Worm (Caenorhabditis elegans) whole organism, L1 larva: ENCODE data around the gene cam-1.

Experiments used
- F16B12.6 ChIP-seq: fragments of 150-350 bp; optimal IDR thresholded peaks from 2 replicates; lab custom pipeline; 2014; ENCODE audit warnings: missing biosample characterization, missing genetic modification characterization
- Y116A8C.19 ChIP-seq: sonication (generic microtip); optimal IDR thresholded peaks from 2 replicates; lab custom pipeline; 2016; ENCODE audit warnings: missing compliant biosample characterization, missing genetic modification characterization, borderline replicate concordance
- alr-1 ChIP-seq: fragments of 200-800 bp; sonication (Bioruptor generic); optimal IDR thresholded peaks from 2 replicates; lab custom pipeline; 2018; ENCODE audit warnings: borderline replicate concordance, mild to moderate bottlenecking, missing genetic modification characterization, missing compliant biosample characterization
- ama-1 ChIP-seq: fragments of 150-350 bp; optimal IDR thresholded peaks from 2 replicates; lab custom pipeline; 2014
- blmp-1 ChIP-seq: fragments of 150-350 bp; optimal IDR thresholded peaks from 2 replicates; lab custom pipeline; 2014; ENCODE audit warnings: missing biosample characterization, missing genetic modification characterization
- dpl-1 ChIP-seq, 3 experiments: fragments of 150-350 bp in 2 of 3; sonication (generic microtip) in 1 of 3; optimal IDR thresholded peaks; 2 replicates each; lab custom pipeline; 2014 to 2017; ENCODE audit warnings: missing biosample characterization in 3 of 3, missing genetic modification characterization in 3 of 3, missing genetic modification reagents in 3 of 3
- egl-27 ChIP-seq, 2 experiments: fragments of 150-350 bp in 1 of 2; sonication (generic microtip); optimal IDR thresholded peaks; 3 replicates each; lab custom pipeline; 2017 to 2018; ENCODE audit warnings: missing biosample characterization in 2 of 2, missing genetic modification characterization in 2 of 2, missing genetic modification reagents in 2 of 2
- elt-2 ChIP-seq: sonication (generic microtip); optimal IDR thresholded peaks from 2 replicates; lab custom pipeline; 2016; ENCODE audit warnings: missing genetic modification characterization, mild to moderate bottlenecking, inconsistent platforms, missing compliant biosample characterization, missing genetic modification reagents
- elt-3 ChIP-seq, 6 experiments: fragments of 150-350 bp in 1 of 6; sonication (generic microtip); optimal IDR thresholded peaks; 2 replicates each; lab custom pipeline; 2017 to 2018; ENCODE audit warnings: missing biosample characterization in 6 of 6, missing genetic modification characterization in 6 of 6, inconsistent platforms in 1 of 6
- fkh-4 ChIP-seq: sonication (generic microtip); optimal IDR thresholded peaks from 2 replicates; lab custom pipeline; 2016; ENCODE audit warnings: missing compliant biosample characterization, missing genetic modification characterization, borderline replicate concordance
- fkh-8 ChIP-seq: sonication (generic microtip); optimal IDR thresholded peaks from 2 replicates; lab custom pipeline; 2016; ENCODE audit warnings: mild to moderate bottlenecking, missing genetic modification characterization, missing compliant biosample characterization
- grh-1 ChIP-seq: fragments of 200-800 bp; sonication (Bioruptor generic); IDR thresholded peaks from 2 replicates; pipeline ENCODE4 v1.3.6; 2022; ENCODE audit warnings: missing genetic modification reagents, missing genetic modification characterization, missing compliant biosample characterization
- hpl-2 ChIP-seq: fragments of 150-350 bp; optimal IDR thresholded peaks from 2 replicates; lab custom pipeline; 2014; ENCODE audit warnings: missing biosample characterization, missing genetic modification reagents, missing genetic modification characterization
- lin-14 ChIP-seq: fragments of 200-800 bp; sonication (Bioruptor generic); optimal IDR thresholded peaks from 2 replicates; lab custom pipeline; 2018; ENCODE audit warnings: mild to moderate bottlenecking, missing genetic modification characterization, moderate library complexity, missing compliant biosample characterization
- lin-35 ChIP-seq, 2 experiments: fragments of 150-350 bp; optimal IDR thresholded peaks; 2 replicates each; lab custom pipeline; 2014; ENCODE audit warnings: missing biosample characterization in 2 of 2, missing genetic modification characterization in 2 of 2, missing genetic modification reagents in 2 of 2
- lsy-2 ChIP-seq, 2 experiments: fragments of 150-350 bp; optimal IDR thresholded peaks; 2 replicates each; lab custom pipeline; 2014; ENCODE audit warnings: missing biosample characterization in 2 of 2, missing genetic modification characterization in 2 of 2
- mab-9 ChIP-seq: fragments of 200-800 bp; sonication (Bioruptor generic); IDR thresholded peaks from 2 replicates; pipeline ENCODE4 v1.3.6; 2022; ENCODE audit warnings: missing genetic modification reagents, missing genetic modification characterization, missing compliant biosample characterization
- mdl-1 ChIP-seq, 2 experiments: fragments of 150-350 bp; optimal IDR thresholded peaks; 2 replicates each; lab custom pipeline; 2014 to 2017; ENCODE audit warnings: missing biosample characterization in 2 of 2, missing genetic modification characterization in 2 of 2, inconsistent platforms in 1 of 2
- mep-1 ChIP-seq: fragments of 150-350 bp; optimal IDR thresholded peaks from 2 replicates; lab custom pipeline; 2014; ENCODE audit warnings: missing biosample characterization, missing genetic modification characterization
- nhr-12 ChIP-seq: sonication (generic microtip); optimal IDR thresholded peaks from 2 replicates; lab custom pipeline; 2017; ENCODE audit warnings: missing biosample characterization, missing genetic modification characterization
- nhr-19 ChIP-seq: fragments of 200-800 bp; sonication (Bioruptor generic); conservative IDR thresholded peaks from 2 replicates; pipeline ENCODE4 v1.3.6; 2022; ENCODE audit warnings: missing genetic modification characterization, missing compliant biosample characterization
- nhr-20 ChIP-seq: sonication (generic microtip); optimal IDR thresholded peaks from 2 replicates; lab custom pipeline; 2016; ENCODE audit warnings: mild to moderate bottlenecking, missing genetic modification characterization, missing compliant biosample characterization
- nhr-28 ChIP-seq: fragments of 150-350 bp; optimal IDR thresholded peaks from 2 replicates; lab custom pipeline; 2014; ENCODE audit warnings: missing biosample characterization, missing genetic modification characterization
- nhr-47 ChIP-seq: sonication (generic microtip); optimal IDR thresholded peaks from 2 replicates; lab custom pipeline; 2016; ENCODE audit warnings: mild to moderate bottlenecking, missing genetic modification characterization, moderate library complexity, missing compliant biosample characterization
- nhr-71 ChIP-seq: sonication (generic microtip); optimal IDR thresholded peaks from 2 replicates; lab custom pipeline; 2016; ENCODE audit warnings: mild to moderate bottlenecking, missing genetic modification characterization, moderate library complexity, missing compliant biosample characterization
- nhr-85 ChIP-seq: sonication (generic microtip); peaks from one replicate; lab custom pipeline; 2016; ENCODE audit warnings: missing genetic modification characterization, inconsistent platforms, missing compliant biosample characterization
- nhr-90 ChIP-seq: sonication (generic microtip); optimal IDR thresholded peaks from 2 replicates; lab custom pipeline; 2016; ENCODE audit warnings: mild to moderate bottlenecking, missing genetic modification characterization, missing compliant biosample characterization; ENCODE audit not compliant: poor library complexity
- snu-23 ChIP-seq: sonication (generic microtip); optimal IDR thresholded peaks from 2 replicates; lab custom pipeline; 2016; ENCODE audit warnings: missing genetic modification characterization, missing compliant biosample characterization
- sox-4 ChIP-seq: sonication (generic microtip); optimal IDR thresholded peaks from 2 replicates; lab custom pipeline; 2016; ENCODE audit warnings: missing genetic modification characterization, missing compliant biosample characterization
- tbx-2 ChIP-seq: sonication (generic microtip); optimal IDR thresholded peaks from 2 replicates; lab custom pipeline; 2016; ENCODE audit warnings: missing genetic modification characterization, missing compliant biosample characterization
- unc-130 ChIP-seq: fragments of 150-350 bp; optimal IDR thresholded peaks from 2 replicates; lab custom pipeline; 2017; ENCODE audit warnings: missing biosample characterization, missing genetic modification characterization, inconsistent platforms
- unc-62 ChIP-seq: fragments of 150-350 bp; optimal IDR thresholded peaks from 2 replicates; lab custom pipeline; 2014; ENCODE audit warnings: missing biosample characterization, missing genetic modification reagents, missing genetic modification characterization
- unc-86 ChIP-seq: sonication (generic microtip); optimal IDR thresholded peaks from 2 replicates; lab custom pipeline; 2016; ENCODE audit warnings: missing genetic modification characterization, missing compliant biosample characterization
- vab-15 ChIP-seq: sonication (generic microtip); optimal IDR thresholded peaks from 2 replicates; lab custom pipeline; 2017; ENCODE audit warnings: missing genotype, mild to moderate bottlenecking, missing genetic modification characterization, missing compliant biosample characterization
- ztf-11 ChIP-seq, 2 experiments: sonication (generic microtip); optimal IDR thresholded peaks; 2 replicates each; lab custom pipeline; 2016 to 2017; ENCODE audit warnings: missing genetic modification characterization in 2 of 2, missing biosample characterization in 1 of 2, missing compliant biosample characterization in 1 of 2

cam-1 gene

DNA sequence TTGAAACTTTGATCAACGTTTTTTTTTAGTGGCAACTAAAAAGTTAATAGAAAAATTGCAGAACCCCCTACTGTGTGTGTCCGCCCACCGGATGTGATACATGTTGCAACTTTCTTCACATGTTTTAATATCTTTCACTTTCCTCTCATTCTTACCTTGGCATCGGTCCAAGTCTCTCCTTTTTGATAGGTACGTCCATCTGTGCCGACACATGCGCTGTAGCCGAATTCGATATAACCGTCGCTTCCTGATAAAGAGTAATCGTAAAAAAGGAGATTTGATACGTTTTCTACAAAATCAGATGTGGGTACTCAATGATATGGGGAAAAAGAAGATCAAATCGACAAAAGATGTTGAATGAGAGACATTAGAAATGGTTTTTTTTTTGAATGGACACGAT, 35.0 kb upstream of the cam-1 start (continued):
- TF ChIP-seq nhr-28: no peak
- TF ChIP-seq ztf-11 (tag; optimal IDR thresholded peaks at IDR 0.05; lab: Kevin White, UChicago): no peak
- TF ChIP-seq nhr-47 (tag; lab: Kevin White, UChicago): no peak
- TF ChIP-seq nhr-12 (tag; lab: Kevin White, UChicago): no peak
- TF ChIP-seq nhr-71: peak; percentile 34
- no peak for TF ChIP-seq unc-62 (GFP tag; lab: Kevin White, UChicago)
- no peak for TF ChIP-seq mab-9 (GFP tag; lab: Robert Waterston, UW)
- TF ChIP-seq lin-14 (GFP tag; lab: Kevin White, UChicago): peak; percentile 70
- no peak for TF ChIP-seq F16B12.6 (tag; lab: Kevin White, UChicago)
- no peak for TF ChIP-seq hpl-2 (GFP tag; lab: Kevin White, UChicago)
- TF ChIP-seq fkh-8 (tag; lab: Kevin White, UChicago): no peak
- no peak for TF ChIP-seq egl-27 (tag; optimal IDR thresholded peaks at IDR 0.05; lab: Kevin White, UChicago)
- TF ChIP-seq grh-1 (GFP tag; lab: Robert Waterston, UW): 0 out of 2 replicates have a peak, but pooled peaks have one; percentile 20
- no peak for TF ChIP-seq alr-1
- TF ChIP-seq nhr-19 (GFP tag; lab: Robert Waterston, UW): 0 out of 2 replicates have a peak, but pooled peaks have one; percentile 4

DNA sequence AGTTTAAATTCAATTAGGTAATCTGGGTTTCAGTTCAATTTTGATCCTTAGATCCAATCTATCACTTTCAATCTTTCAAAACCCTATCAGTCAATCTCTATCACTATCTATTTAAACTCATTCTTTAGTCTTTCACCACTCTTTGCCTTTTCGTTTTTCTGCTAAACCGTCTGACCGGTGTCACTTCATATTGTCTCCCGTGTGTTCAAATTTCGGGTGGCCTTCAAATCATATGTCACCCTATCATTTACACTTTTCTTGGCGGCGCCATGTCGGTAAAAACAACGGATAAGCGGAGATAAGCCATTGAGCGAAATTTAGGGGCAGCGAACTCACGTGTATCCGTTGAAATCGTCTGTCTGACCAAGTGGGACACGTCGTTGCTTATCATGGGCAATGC, 33.9 kb upstream of the cam-1 start:
- TF ChIP-seq nhr-90 (tag; lab: Kevin White, UChicago): peak; percentile 48
- peak in 1 of 2 experiments; percentile 29 for TF ChIP-seq egl-27 (tag; optimal IDR thresholded peaks at IDR 0.05; lab: Kevin White, UChicago)
- peak in 1 of 2 experiments; percentile 21 for TF ChIP-seq lin-35 (GFP tag; optimal IDR thresholded peaks at IDR 0.05; lab: Kevin White, UChicago)
- peak; percentile 73 to 96 (median 89) for TF ChIP-seq elt-3 (tag; optimal IDR thresholded peaks at IDR 0.05; lab: Kevin White, UChicago)
- peak; percentile 94 for TF ChIP-seq nhr-85 (tag; lab: Kevin White, UChicago)
- peak; percentile 36 for TF ChIP-seq nhr-47 (tag; lab: Kevin White, UChicago)
- peak; percentile 18 for TF ChIP-seq unc-130 (tag; lab: Kevin White, UChicago)
- peak; percentile 59 for TF ChIP-seq tbx-2 (tag; lab: Kevin White, UChicago)
- TF ChIP-seq nhr-71: peak; percentile 70
- peak in 1 of 3 experiments; percentile 10 for TF ChIP-seq dpl-1 (GFP tag; optimal IDR thresholded peaks at IDR 0.05; lab: Kevin White, UChicago)
- peak; percentile 20 for TF ChIP-seq mep-1 (tag; lab: Kevin White, UChicago)
- peak in 1 of 2 experiments; percentile 70 for TF ChIP-seq mdl-1 (tag; optimal IDR thresholded peaks at IDR 0.05; lab: Kevin White, UChicago)
- no peak for TF ChIP-seq sox-4 (tag; lab: Kevin White, UChicago)
- no peak for TF ChIP-seq Y116A8C.19 (tag; lab: Kevin White, UChicago)
- peak; percentile 48 for TF ChIP-seq snu-23
- TF ChIP-seq lsy-2 (tag; optimal IDR thresholded peaks at IDR 0.05; lab: Kevin White, UChicago): peak in 1 of 2 experiments; percentile 12
- peak; percentile 96 for TF ChIP-seq blmp-1 (tag; lab: Kevin White, UChicago)
- peak; percentile 84 for TF ChIP-seq lin-14 (GFP tag; lab: Kevin White, UChicago)
- no peak for TF ChIP-seq unc-86
- peak; percentile 80 for TF ChIP-seq nhr-20 (tag; lab: Kevin White, UChicago)
- TF ChIP-seq ama-1 (lab: Kevin White, UChicago): no peak
- peak; percentile 53 for TF ChIP-seq nhr-19 (GFP tag; lab: Robert Waterston, UW)
- TF ChIP-seq elt-2 (tag; lab: Kevin White, UChicago): no peak
- no peak for TF ChIP-seq vab-15 (tag; lab: Kevin White, UChicago)
- TF ChIP-seq grh-1 (GFP tag; lab: Robert Waterston, UW): peak; percentile 38; the same call in 1 of the 2 replicates
- TF ChIP-seq, all 84 proteins: peak for 19

DNA sequence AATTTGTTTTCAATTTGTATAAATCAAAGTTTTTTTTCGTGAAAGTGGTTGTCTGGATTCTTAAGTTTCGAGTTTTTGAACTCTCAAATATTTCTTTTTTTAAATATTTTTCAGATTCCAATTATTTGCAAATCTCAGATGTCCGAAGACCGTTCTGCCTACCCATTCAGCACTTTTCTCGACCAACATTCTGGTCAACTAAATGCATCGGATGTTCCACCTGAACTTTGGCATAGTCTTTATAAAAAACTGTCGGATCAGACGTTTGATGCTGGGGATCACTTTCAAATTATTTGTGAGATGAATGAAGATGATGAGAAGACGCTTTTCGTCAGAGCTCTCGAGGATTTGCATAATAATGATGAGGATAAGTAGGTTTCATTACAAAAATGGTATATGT, 28.8 kb upstream of the cam-1 start, which contains the start of gene ttll-12:
ttll-12 (plus strand) TSS at position 139 of the 400 bp plus-strand sequence.
- peak; percentile 10 for TF ChIP-seq mep-1 (tag; lab: Kevin White, UChicago)
- no peak for TF ChIP-seq nhr-28

DNA sequence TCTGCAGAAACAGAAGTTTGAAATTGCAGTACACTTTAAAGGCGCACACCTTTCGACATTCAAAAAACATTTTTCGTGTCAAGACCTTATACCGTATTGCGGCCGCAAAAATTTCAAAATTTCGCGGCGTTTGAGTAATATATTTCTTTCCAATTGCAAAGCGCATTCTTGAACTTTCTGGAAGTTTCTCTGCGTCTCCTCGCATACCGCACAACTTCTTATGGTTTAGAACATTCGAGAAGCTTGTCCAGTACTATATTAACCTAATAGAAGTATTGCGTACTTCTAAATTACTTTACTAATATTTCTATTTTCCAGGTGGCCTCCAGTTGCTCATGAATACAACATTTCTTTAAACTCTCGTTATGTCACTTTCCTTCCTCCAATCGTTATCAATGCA, 26.5 kb upstream of the cam-1 start:
- TF ChIP-seq fkh-4 (tag; lab: Kevin White, UChicago) (no peak), mep-1 (tag; lab: Kevin White, UChicago) (peak; percentile 32)
